Fruit fly (Drosophila melanogaster) whole organism, embryonic: ENCODE results near the gene CG31223.
A peak's percentile ranks its signal among the peaks of the same experiment; 100 is the strongest.

Experiments
- Asciz ChIP-seq: fragments of 200-800 bp; sonication (Bioruptor generic); optimal IDR thresholded peaks from 2 replicates; lab custom pipeline; 2017; ENCODE audit warnings: missing biosample characterization, mild to moderate bottlenecking, missing genetic modification characterization, missing genetic modification reagents
- BtbVII ChIP-seq: fragments of 200-800 bp; sonication (Bioruptor generic); optimal IDR thresholded peaks from 3 replicates; lab custom pipeline; 2017; ENCODE audit warnings: missing biosample characterization, mild to moderate bottlenecking, missing genetic modification characterization
- CG10565 ChIP-seq: fragments of 200-800 bp; sonication (Bioruptor generic); optimal IDR thresholded peaks from 3 replicates; lab custom pipeline; 2016; ENCODE audit warnings: missing biosample characterization, mild to moderate bottlenecking, missing genetic modification characterization
- CG10979 ChIP-seq: fragments of 200-800 bp; sonication (Bioruptor generic); optimal IDR thresholded peaks from 2 replicates; lab custom pipeline; 2018; ENCODE audit warnings: missing biosample characterization, mild to moderate bottlenecking, missing genetic modification characterization, moderate library complexity
- CG12104 ChIP-seq: fragments of 200-800 bp; sonication (Bioruptor generic); optimal IDR thresholded peaks from 3 replicates; lab custom pipeline; 2016; ENCODE audit warnings: missing biosample characterization, missing genetic modification characterization
- CG1233 ChIP-seq: fragments of 200-800 bp; sonication (Bioruptor generic); optimal IDR thresholded peaks from 4 replicates; lab custom pipeline; 2018; ENCODE audit warnings: missing biosample characterization, mild to moderate bottlenecking, missing genetic modification characterization
- CG13287 ChIP-seq: fragments of 200-800 bp; sonication (Bioruptor generic); IDR thresholded peaks from 2 replicates; pipeline ENCODE4 v1.3.6; 2022; ENCODE audit warnings: missing biosample characterization, missing genetic modification characterization; ENCODE audit not compliant: partially characterized antibody
- CG14050 ChIP-seq: fragments of 200-800 bp; sonication (Bioruptor generic); IDR thresholded peaks from 3 replicates; pipeline ENCODE4 v1.3.6; 2022; ENCODE audit warnings: missing biosample characterization, missing genetic modification characterization
- CG15601 ChIP-seq: fragments of 200-800 bp; sonication (Bioruptor generic); optimal IDR thresholded peaks from 3 replicates; lab custom pipeline; 2019; ENCODE audit warnings: missing biosample characterization, mild to moderate bottlenecking, missing genetic modification characterization, moderate library complexity
- CG16815 ChIP-seq: fragments of 200-800 bp; sonication (Bioruptor generic); optimal IDR thresholded peaks from 3 replicates; lab custom pipeline; 2017; ENCODE audit warnings: missing biosample characterization, mild to moderate bottlenecking, missing genetic modification characterization
- CG17328 ChIP-seq: fragments of 200-800 bp; sonication (Bioruptor generic); IDR thresholded peaks from 2 replicates; pipeline ENCODE4 v1.3.6; 2022; ENCODE audit warnings: missing biosample characterization, missing genetic modification characterization
- CG17359 ChIP-seq: fragments of 200-800 bp; sonication (Bioruptor generic); optimal IDR thresholded peaks from 3 replicates; lab custom pipeline; 2018; ENCODE audit warnings: missing biosample characterization, mild to moderate bottlenecking, missing genetic modification characterization, moderate library complexity
- CG2129 ChIP-seq: fragments of 200-800 bp; sonication (Bioruptor generic); IDR thresholded peaks from 2 replicates; pipeline ENCODE4 v1.3.6; 2022; ENCODE audit warnings: missing biosample characterization, missing genetic modification characterization; ENCODE audit not compliant: partially characterized antibody
- CG2678 ChIP-seq: fragments of 200-800 bp; sonication (Bioruptor generic); optimal IDR thresholded peaks from 3 replicates; lab custom pipeline; 2019; ENCODE audit warnings: missing biosample characterization, mild to moderate bottlenecking, missing genetic modification characterization, moderate library complexity
- CG3065 ChIP-seq: fragments of 200-800 bp; sonication (Bioruptor generic); optimal IDR thresholded peaks from 2 replicates; lab custom pipeline; 2016; ENCODE audit warnings: missing biosample characterization, missing genetic modification characterization
- CG4404 ChIP-seq: fragments of 200-800 bp; sonication (Bioruptor generic); IDR thresholded peaks from 2 replicates; pipeline ENCODE4 v1.3.6; 2022; ENCODE audit warnings: missing biosample characterization, missing genetic modification characterization
- CG4820 ChIP-seq: fragments of 200-800 bp; sonication (Bioruptor generic); optimal IDR thresholded peaks from 3 replicates; lab custom pipeline; 2016; ENCODE audit warnings: missing biosample characterization, missing genetic modification characterization
- CG8281 ChIP-seq: fragments of 200-800 bp; sonication (Bioruptor generic); optimal IDR thresholded peaks from 2 replicates; lab custom pipeline; 2018; ENCODE audit warnings: missing biosample characterization, mild to moderate bottlenecking, missing genetic modification characterization, moderate library complexity
- CG8765 ChIP-seq: fragments of 200-800 bp; sonication (Bioruptor generic); IDR thresholded peaks from 2 replicates; pipeline ENCODE4 v1.3.6; 2022; ENCODE audit warnings: missing biosample characterization, missing genetic modification characterization
- CG9876 ChIP-seq: fragments of 200-800 bp; sonication (Bioruptor generic); optimal IDR thresholded peaks from 2 replicates; lab custom pipeline; 2016; ENCODE audit warnings: missing biosample characterization, missing genetic modification characterization
- CoRest ChIP-seq: fragments of 200-800 bp; sonication (Bioruptor generic); optimal IDR thresholded peaks from 3 replicates; lab custom pipeline; 2018; ENCODE audit warnings: missing biosample characterization, mild to moderate bottlenecking, missing genetic modification characterization, moderate library complexity
- Dek ChIP-seq: fragments of 200-800 bp; sonication (Bioruptor generic); optimal IDR thresholded peaks from 3 replicates; lab custom pipeline; 2019; ENCODE audit warnings: missing biosample characterization, mild to moderate bottlenecking, missing genetic modification characterization, moderate library complexity
- Dip2 ChIP-seq: fragments of 200-800 bp; sonication (Bioruptor generic); IDR thresholded peaks from 2 replicates; pipeline ENCODE4 v1.3.6; 2022; ENCODE audit warnings: missing biosample characterization, missing genetic modification characterization
- Doc3 ChIP-seq: fragments of 200-800 bp; sonication (Bioruptor generic); IDR thresholded peaks from 3 replicates; pipeline ENCODE4 v1.3.6; 2022; ENCODE audit warnings: missing biosample characterization, missing genetic modification characterization; ENCODE audit not compliant: partially characterized antibody
- E2f1 ChIP-seq: fragments of 200-800 bp; sonication (Bioruptor generic); IDR thresholded peaks from 2 replicates; pipeline ENCODE4 v1.3.6; 2022; ENCODE audit warnings: missing biosample characterization, missing genetic modification characterization
- Fer2 ChIP-seq: fragments of 200-800 bp; sonication (Bioruptor generic); optimal IDR thresholded peaks from 2 replicates; lab custom pipeline; 2018; ENCODE audit warnings: missing biosample characterization, mild to moderate bottlenecking, missing genetic modification characterization, moderate library complexity
- HHEX ChIP-seq: fragments of 200-800 bp; sonication (Bioruptor generic); optimal IDR thresholded peaks from 3 replicates; lab custom pipeline; 2017; ENCODE audit warnings: missing biosample characterization, mild to moderate bottlenecking, missing genetic modification characterization, missing genetic modification reagents
- HLH4C ChIP-seq: fragments of 200-800 bp; sonication (Bioruptor generic); IDR thresholded peaks from 3 replicates; pipeline ENCODE4 v1.3.6; 2022; ENCODE audit warnings: missing biosample characterization, missing genetic modification characterization; ENCODE audit not compliant: partially characterized antibody
- HmgD ChIP-seq: fragments of 200-800 bp; sonication (Bioruptor generic); optimal IDR thresholded peaks from 3 replicates; lab custom pipeline; 2016; ENCODE audit warnings: missing biosample characterization, missing genetic modification characterization
- HmgZ ChIP-seq: fragments of 200-800 bp; sonication (Bioruptor generic); optimal IDR thresholded peaks from 2 replicates; lab custom pipeline; 2018; ENCODE audit warnings: missing biosample characterization, mild to moderate bottlenecking, missing genetic modification characterization
- MBD-R2 ChIP-seq: fragments of 200-800 bp; sonication (Bioruptor generic); IDR thresholded peaks from 2 replicates; pipeline ENCODE4 v1.3.6; 2022; ENCODE audit warnings: missing biosample characterization, missing genetic modification characterization
- Sox102F ChIP-seq: fragments of 200-800 bp; sonication (Bioruptor generic); optimal IDR thresholded peaks from 2 replicates; lab custom pipeline; 2018; ENCODE audit warnings: missing biosample characterization, mild to moderate bottlenecking, missing genetic modification characterization, moderate library complexity
- al ChIP-seq: fragments of 200-800 bp; sonication (Bioruptor generic); IDR thresholded peaks from 2 replicates; pipeline ENCODE4 v1.3.6; 2022; ENCODE audit warnings: missing biosample characterization, missing genetic modification characterization
- cad ChIP-seq: fragments of >200 bp; optimal IDR thresholded peaks from 2 replicates; lab custom pipeline; 2017; ENCODE audit warnings: missing biosample characterization, missing genetic modification characterization
- dati ChIP-seq: fragments of 200-800 bp; sonication (Bioruptor generic); IDR thresholded peaks from 2 replicates; pipeline ENCODE4 v1.3.6; 2022; ENCODE audit warnings: missing biosample characterization, missing genetic modification characterization
- dimm ChIP-seq: fragments of 200-800 bp; sonication (Bioruptor generic); IDR thresholded peaks from 2 replicates; pipeline ENCODE4 v1.3.6; 2022; ENCODE audit warnings: missing biosample characterization, missing genetic modification characterization
- gfzf ChIP-seq: fragments of 200-800 bp; sonication (Bioruptor generic); optimal IDR thresholded peaks from 2 replicates; lab custom pipeline; 2016; ENCODE audit warnings: missing biosample characterization, mild to moderate bottlenecking, missing genetic modification characterization, moderate library complexity
- hb ChIP-seq: fragments of 200-800 bp; sonication (Bioruptor generic); IDR thresholded peaks from 3 replicates; pipeline ENCODE4 v1.3.6; 2022; ENCODE audit warnings: missing biosample characterization, missing genetic modification characterization; ENCODE audit not compliant: partially characterized antibody
- hbn ChIP-seq: fragments of 200-800 bp; sonication (Bioruptor generic); IDR thresholded peaks from 2 replicates; pipeline ENCODE4 v1.3.6; 2022; ENCODE audit warnings: missing biosample characterization, missing genetic modification characterization; ENCODE audit not compliant: partially characterized antibody
- hth ChIP-seq: fragments of >200 bp; optimal IDR thresholded peaks from 2 replicates; lab custom pipeline; 2017; ENCODE audit warnings: inconsistent platforms
- jing ChIP-seq: fragments of 200-800 bp; sonication (Bioruptor generic); optimal IDR thresholded peaks from 2 replicates; lab custom pipeline; 2018; ENCODE audit warnings: missing biosample characterization, mild to moderate bottlenecking, missing genetic modification characterization
- kah ChIP-seq: fragments of 200-800 bp; sonication (Bioruptor generic); optimal IDR thresholded peaks from 2 replicates; lab custom pipeline; 2018; ENCODE audit warnings: missing biosample characterization, mild to moderate bottlenecking, missing genetic modification characterization
- org-1 ChIP-seq: fragments of 200-800 bp; sonication (Bioruptor generic); optimal IDR thresholded peaks from 2 replicates; lab custom pipeline; 2017; ENCODE audit warnings: missing biosample characterization, missing genetic modification characterization
- pb ChIP-seq: fragments of 200-800 bp; sonication (Bioruptor generic); optimal IDR thresholded peaks from 3 replicates; lab custom pipeline; 2016; ENCODE audit warnings: missing biosample characterization, missing genetic modification characterization
- prd ChIP-seq, 3 experiments: fragments of >200 bp in 2 of 3; fragments of 200-800 bp in 1 of 3; sonication (Bioruptor generic) in 1 of 3; optimal IDR thresholded peaks in 2 of 3; IDR thresholded peaks in 1 of 3; 2 replicates in 2 of 3; 3 replicates in 1 of 3; pipeline versions ENCODE4 v1.3.6 to Lab custom; 2017 to 2022; ENCODE audit warnings: missing biosample characterization in 1 of 3, missing genetic modification characterization in 1 of 3
- pum ChIP-seq: fragments of 200-800 bp; sonication (Bioruptor generic); optimal IDR thresholded peaks from 2 replicates; lab custom pipeline; 2016; ENCODE audit warnings: missing biosample characterization, missing genetic modification characterization
- tgo ChIP-seq: fragments of 200-800 bp; sonication (Bioruptor generic); IDR thresholded peaks from 3 replicates; pipeline ENCODE4 v1.3.6; 2022; ENCODE audit warnings: missing biosample characterization, missing genetic modification characterization
- vfl ChIP-seq: fragments of 200-800 bp; sonication (Bioruptor generic); optimal IDR thresholded peaks from 2 replicates; lab custom pipeline; 2016; ENCODE audit warnings: missing biosample characterization, missing genetic modification characterization
- wek ChIP-seq: fragments of 200-800 bp; sonication (Bioruptor generic); optimal IDR thresholded peaks from 3 replicates; lab custom pipeline; 2018; ENCODE audit warnings: missing biosample characterization, mild to moderate bottlenecking, missing genetic modification characterization, moderate library complexity

Gene CG31223

DNA sequence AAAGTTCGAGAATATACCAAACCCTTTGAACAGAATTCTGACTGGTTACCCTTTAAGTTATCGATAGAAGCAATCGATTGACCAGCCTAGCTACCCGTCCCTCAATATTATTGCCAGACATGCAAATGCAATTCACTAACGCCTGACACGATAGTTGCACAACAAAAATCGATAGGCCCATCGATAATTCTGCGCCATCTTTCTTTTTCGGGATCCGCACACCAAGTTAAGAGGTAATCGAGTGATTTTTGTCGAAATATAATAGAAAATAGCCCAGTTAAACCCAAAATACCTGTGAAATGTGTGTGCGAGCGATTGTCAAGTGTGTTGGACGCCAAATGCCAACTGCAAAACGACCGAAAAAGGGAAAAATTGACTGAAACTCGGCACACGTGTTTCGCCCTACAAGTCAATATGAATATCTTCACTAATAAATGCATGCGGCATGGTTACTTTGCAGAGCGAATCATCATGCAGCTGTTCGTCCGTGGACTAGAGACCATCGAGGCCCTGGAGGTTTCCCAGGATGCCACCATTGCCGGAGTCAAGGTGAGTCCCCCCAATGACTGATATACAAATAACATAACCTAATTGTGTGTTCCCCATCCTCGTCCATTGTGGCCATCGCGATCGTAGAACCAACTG, 19.6 kb downstream of the CG31223 start, which contains the start of gene RpS30 (continued):
- TF ChIP-seq CG10979 (tag; lab: Kevin White, UChicago) (peak; percentile 11), BtbVII (no peak), prd (optimal IDR thresholded peaks at IDR 0.05; lab: Kevin White, UChicago) (no peak), prd (GFP tag; IDR thresholded peaks at IDR 0.05; lab: Robert Waterston, UW) (0 out of 3 replicates have a peak, but pooled peaks have one; percentile 8), CG12104 (peak; percentile 15), Dip2 (GFP tag; lab: Robert Waterston, UW) (no peak), tgo (GFP tag; lab: Robert Waterston, UW) (no peak), hbn (GFP tag; lab: Robert Waterston, UW) (peak; percentile 96), CG8765 (GFP tag; lab: Robert Waterston, UW) (no peak), al (GFP tag; lab: Robert Waterston, UW) (no peak), pb (GFP tag; lab: Kevin White, UChicago) (peak; percentile 16), Asciz (GFP tag; lab: Kevin White, UChicago) (no peak), MBD-R2 (GFP tag; lab: Robert Waterston, UW) (peak; percentile 43; the same call in 1 of the 2 replicates), Dek (peak; percentile 16), CG14050 (no peak), CG4404 (no peak), hth (lab: Kevin White, UChicago) (no peak), CG16815 (GFP tag; lab: Kevin White, UChicago) (no peak), CG1233 (GFP tag; lab: Kevin White, UChicago) (peak; percentile 16), HLH4C (peak; percentile 96), CG9876 (GFP tag; lab: Kevin White, UChicago) (peak; percentile 43), kah (GFP tag; lab: Kevin White, UChicago) (no peak), CG4820 (no peak), CG15601 (tag; lab: Kevin White, UChicago) (peak; percentile 55), cad (GFP tag; lab: Kevin White, UChicago) (no peak), Doc3 (peak; percentile 93), dati (no peak), CG2129 (GFP tag; lab: Robert Waterston, UW) (peak; percentile 92), hb (GFP tag; lab: Robert Waterston, UW) (peak; percentile 96), HmgZ (tag; lab: Kevin White, UChicago) (peak; percentile 81), org-1 (GFP tag; lab: Kevin White, UChicago) (no peak), CG3065 (no peak), CoRest (tag; lab: Kevin White, UChicago) (peak; percentile 68), CG17328 (no peak), dimm (GFP tag; lab: Robert Waterston, UW) (no peak), E2f1 (GFP tag; lab: Robert Waterston, UW) (peak; percentile 25; the same call in 1 of the 2 replicates), wek (GFP tag; lab: Kevin White, UChicago) (no peak), jing (GFP tag; lab: Kevin White, UChicago) (no peak), Fer2 (tag; lab: Kevin White, UChicago) (no peak), gfzf (GFP tag; lab: Kevin White, UChicago) (peak; percentile 94), CG13287 (GFP tag; lab: Robert Waterston, UW) (peak; percentile 98), CG2678 (tag; lab: Kevin White, UChicago) (no peak), CG17359 (tag; lab: Kevin White, UChicago) (peak; percentile 28), HmgD (peak; percentile 85), Sox102F (GFP tag; lab: Kevin White, UChicago) (no peak), CG8281 (peak; percentile 81), HHEX (GFP tag; lab: Kevin White, UChicago) (no peak), pum (no peak), vfl (peak; percentile 69), CG10565 (no peak)
